Fruit fly (Drosophila melanogaster): Measurements from ENCODE around the gene CG15196.

The CG15196 gene

dm6 chrX:11384023-11384444 is 25.7 kb upstream of the CG15196 start:
- TF ChIP-seq pan (optimal IDR thresholded peaks at IDR 0.05) (no peak), psq (optimal IDR thresholded peaks at IDR 0.05) (no peak), EcR (GFP tag; optimal IDR thresholded peaks at IDR 0.05) (no peak), usp (GFP tag; optimal IDR thresholded peaks at IDR 0.05) (no peak), Dll (optimal IDR thresholded peaks at IDR 0.05) (no peak), CG8478 (optimal IDR thresholded peaks at IDR 0.05) (no peak)

dm6 chrX:11385498-11385897 is 24.2 kb upstream of the CG15196 start:
- TF ChIP-seq EcR (GFP tag; optimal IDR thresholded peaks at IDR 0.05) (no peak), CG8478 (optimal IDR thresholded peaks at IDR 0.05) (no peak), psq (optimal IDR thresholded peaks at IDR 0.05) (no peak), usp (GFP tag; optimal IDR thresholded peaks at IDR 0.05) (no peak), pan (optimal IDR thresholded peaks at IDR 0.05) (no peak), Dll (optimal IDR thresholded peaks at IDR 0.05) (no peak)

- TF ChIP-seq Dll (optimal IDR thresholded peaks at IDR 0.05) (peak; percentile 81), EcR (GFP tag; optimal IDR thresholded peaks at IDR 0.05) (no peak)
Observed at dm6 chrX:11389494-11390447, 20.0 kb upstream of the CG15196 start.

dm6 chrX:11390625-11391363 is 19.0 kb upstream of the CG15196 start:
- TF ChIP-seq CG8478 (optimal IDR thresholded peaks at IDR 0.05) = no peak
- no peak for TF ChIP-seq EcR (GFP tag; optimal IDR thresholded peaks at IDR 0.05)
- no peak for TF ChIP-seq pan (optimal IDR thresholded peaks at IDR 0.05)
- no peak for TF ChIP-seq usp (GFP tag; optimal IDR thresholded peaks at IDR 0.05)
- no peak for TF ChIP-seq psq (optimal IDR thresholded peaks at IDR 0.05)
- TF ChIP-seq Dll (optimal IDR thresholded peaks at IDR 0.05) = no peak

- no peak for TF ChIP-seq CG8478 (optimal IDR thresholded peaks at IDR 0.05)
- no peak for TF ChIP-seq EcR (GFP tag; optimal IDR thresholded peaks at IDR 0.05)
- TF ChIP-seq Dll (optimal IDR thresholded peaks at IDR 0.05) = no peak
- TF ChIP-seq pan (optimal IDR thresholded peaks at IDR 0.05) = no peak
- no peak for TF ChIP-seq psq (optimal IDR thresholded peaks at IDR 0.05)
- no peak for TF ChIP-seq usp (GFP tag; optimal IDR thresholded peaks at IDR 0.05)
Observed at dm6 chrX:11391364-11391915, 18.3 kb upstream of the CG15196 start.

dm6 chrX:11393003-11393620 is 16.6 kb upstream of the CG15196 start:
- TF ChIP-seq psq (optimal IDR thresholded peaks at IDR 0.05) = no peak
- no peak for TF ChIP-seq pan (optimal IDR thresholded peaks at IDR 0.05)
- no peak for TF ChIP-seq usp (GFP tag; optimal IDR thresholded peaks at IDR 0.05)
- no peak for TF ChIP-seq CG8478 (optimal IDR thresholded peaks at IDR 0.05)
- TF ChIP-seq EcR (GFP tag; optimal IDR thresholded peaks at IDR 0.05) = no peak
- no peak for TF ChIP-seq Dll (optimal IDR thresholded peaks at IDR 0.05)

- no peak for TF ChIP-seq usp (GFP tag; optimal IDR thresholded peaks at IDR 0.05)
- TF ChIP-seq pan (optimal IDR thresholded peaks at IDR 0.05) = no peak
- TF ChIP-seq Dll (optimal IDR thresholded peaks at IDR 0.05) = no peak
- no peak for TF ChIP-seq CG8478 (optimal IDR thresholded peaks at IDR 0.05)
- no peak for TF ChIP-seq EcR (GFP tag; optimal IDR thresholded peaks at IDR 0.05)
- TF ChIP-seq psq (optimal IDR thresholded peaks at IDR 0.05) = no peak
Observed at dm6 chrX:11404247-11404646, 5.5 kb upstream of the CG15196 start.

- TF ChIP-seq Dll (optimal IDR thresholded peaks at IDR 0.05) (no peak), pan (optimal IDR thresholded peaks at IDR 0.05) (no peak), EcR (GFP tag; optimal IDR thresholded peaks at IDR 0.05) (no peak), psq (optimal IDR thresholded peaks at IDR 0.05) (no peak), usp (GFP tag; optimal IDR thresholded peaks at IDR 0.05) (no peak), CG8478 (optimal IDR thresholded peaks at IDR 0.05) (no peak)
Observed at dm6 chrX:11413090-11413489, 3.3 kb downstream of the CG15196 start, which contains the start of gene Gr10b. TSS of gene Gr10b (minus strand) at chrX:11413190.

- TF ChIP-seq usp (GFP tag; optimal IDR thresholded peaks at IDR 0.05) = no peak
- TF ChIP-seq pan (optimal IDR thresholded peaks at IDR 0.05) = no peak
- TF ChIP-seq Dll (optimal IDR thresholded peaks at IDR 0.05) = no peak
- no peak for TF ChIP-seq CG8478 (optimal IDR thresholded peaks at IDR 0.05)
- TF ChIP-seq psq (optimal IDR thresholded peaks at IDR 0.05) = no peak
- TF ChIP-seq EcR (GFP tag; optimal IDR thresholded peaks at IDR 0.05) = no peak
Observed at dm6 chrX:11417322-11417721, 7.6 kb downstream of the CG15196 start, which contains the start of the genes Gr10a and Or10a. TSS of gene Gr10a (minus strand) at chrX:11417422. TSS of gene Or10a (minus strand) at chrX:11417422.

- TF ChIP-seq usp (GFP tag; optimal IDR thresholded peaks at IDR 0.05) (no peak), psq (optimal IDR thresholded peaks at IDR 0.05) (no peak), Dll (optimal IDR thresholded peaks at IDR 0.05) (no peak), pan (optimal IDR thresholded peaks at IDR 0.05) (no peak)
Observed at dm6 chrX:11419212-11419611, 9.5 kb downstream of the CG15196 start.

dm6 chrX:11419962-11420361 is 10.2 kb downstream of the CG15196 start:
- TF ChIP-seq EcR (GFP tag; optimal IDR thresholded peaks at IDR 0.05) = no peak
- no peak for TF ChIP-seq usp (GFP tag; optimal IDR thresholded peaks at IDR 0.05)
- no peak for TF ChIP-seq psq (optimal IDR thresholded peaks at IDR 0.05)
- no peak for TF ChIP-seq Dll (optimal IDR thresholded peaks at IDR 0.05)
- TF ChIP-seq CG8478 (optimal IDR thresholded peaks at IDR 0.05) = no peak
- TF ChIP-seq pan (optimal IDR thresholded peaks at IDR 0.05) = no peak
